Fruit fly (Drosophila melanogaster): Measurements from ENCODE around the gene cype.

dm6 chr2L:5353454-5353853 is 26.4 kb downstream of the cype start:
- TF ChIP-seq tj (GFP tag; optimal IDR thresholded peaks at IDR 0.05): no peak
- TF ChIP-seq kay (GFP tag; ENCODE audit: borderline replicate concordance): no peak
- no peak for TF ChIP-seq CG7045 (GFP tag; optimal IDR thresholded peaks at IDR 0.05)
- no peak for TF ChIP-seq Mnt (GFP tag; optimal IDR thresholded peaks at IDR 0.05)
- TF ChIP-seq ovo (GFP tag; optimal IDR thresholded peaks at IDR 0.05): no peak
- TF ChIP-seq cnc (optimal IDR thresholded peaks at IDR 0.05): no peak
- TF ChIP-seq toe (GFP tag; optimal IDR thresholded peaks at IDR 0.05): no peak
- no peak for TF ChIP-seq cic (GFP tag; optimal IDR thresholded peaks at IDR 0.05)
- no peak for TF ChIP-seq CG1620 (GFP tag; optimal IDR thresholded peaks at IDR 0.05)
- TF ChIP-seq Clk (GFP tag; optimal IDR thresholded peaks at IDR 0.05): no peak
- TF ChIP-seq CG14711 (tag; optimal IDR thresholded peaks at IDR 0.05): no peak

Data from whole organism, adult.